Fruit fly (Drosophila melanogaster): Measurements from ENCODE around the gene Mcm3.

Mcm3 gene

DNA sequence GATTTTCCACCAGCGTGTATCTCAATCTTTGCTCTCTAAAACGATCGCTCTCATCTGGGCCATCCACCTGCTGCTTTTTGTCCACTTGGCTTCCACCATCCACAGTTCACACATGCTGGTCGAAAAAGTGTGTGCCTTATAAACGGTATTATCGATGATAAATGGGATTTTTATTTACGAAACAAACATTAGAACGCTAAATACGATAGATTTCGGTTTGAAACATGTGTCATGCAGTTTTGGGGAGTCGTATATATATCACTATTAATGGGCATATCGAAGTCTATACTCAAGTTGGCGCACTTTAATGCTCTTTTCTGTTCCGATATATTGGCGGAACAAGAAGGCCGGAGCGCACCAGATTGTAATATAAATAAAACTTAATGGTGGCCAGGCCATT, 33.4 kb downstream of the Mcm3 start (continued):
- TF ChIP-seq CG17361 (GFP tag; IDR thresholded peaks at IDR 0.05) (no peak), Aef1 (GFP tag; IDR thresholded peaks at IDR 0.05) (peak; percentile 20; the same call in 1 of the 3 replicates), ci (GFP tag; IDR thresholded peaks at IDR 0.05) (0 out of 3 replicates have a peak, but pooled peaks have one; percentile 43), gem (tag; optimal IDR thresholded peaks at IDR 0.05) (peak; percentile 33), Sox100B (GFP tag; optimal IDR thresholded peaks at IDR 0.05) (no peak), CG6765 (GFP tag; optimal IDR thresholded peaks at IDR 0.05) (no peak), HLH54F (GFP tag; optimal IDR thresholded peaks at IDR 0.05) (no peak), CG17359 (tag; optimal IDR thresholded peaks at IDR 0.05) (peak; percentile 24), fd96Cb (tag; optimal IDR thresholded peaks at IDR 0.05) (peak; percentile 0)

DNA sequence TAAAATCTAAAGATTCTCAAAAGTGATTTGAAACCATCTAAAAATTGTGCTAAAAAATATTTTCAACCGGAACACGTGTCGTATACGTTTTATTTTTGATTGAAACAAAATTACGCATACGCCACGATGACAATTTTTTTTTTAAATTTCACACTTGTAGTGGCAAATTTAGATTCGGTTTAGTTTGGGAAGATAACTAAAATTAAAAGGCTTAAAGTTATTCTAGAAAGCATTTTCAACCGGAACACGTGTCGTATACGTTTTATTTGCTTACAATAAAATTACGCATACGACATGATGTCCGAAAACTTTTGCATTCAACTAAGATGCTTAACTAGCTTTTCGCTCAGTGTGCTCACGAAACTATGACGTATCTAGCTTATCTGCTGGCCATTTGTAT, 35.2 kb downstream of the Mcm3 start:
- TF ChIP-seq vvl (GFP tag; IDR thresholded peaks at IDR 0.05), result no peak
- TF ChIP-seq lilli (GFP tag; optimal IDR thresholded peaks at IDR 0.05), result peak; percentile 10
- TF ChIP-seq CG4617 (GFP tag; optimal IDR thresholded peaks at IDR 0.05; ENCODE audit: borderline replicate concordance), result no peak
- TF ChIP-seq Hr51 (GFP tag; optimal IDR thresholded peaks at IDR 0.05), result peak in 1 of 2 experiments; percentile 24
- no peak for TF ChIP-seq CG31388 (GFP tag; optimal IDR thresholded peaks at IDR 0.05)
- TF ChIP-seq pnt (GFP tag; optimal IDR thresholded peaks at IDR 0.05), result no peak
- TF ChIP-seq CG11696 (GFP tag; IDR thresholded peaks at IDR 0.05), result no peak
- no peak for TF ChIP-seq fru (optimal IDR thresholded peaks at IDR 0.05)
- no peak for TF ChIP-seq CG43689 (GFP tag; IDR thresholded peaks at IDR 0.05)
- no peak for TF ChIP-seq onecut (GFP tag; IDR thresholded peaks at IDR 0.05)
- TF ChIP-seq Meics (GFP tag; optimal IDR thresholded peaks at IDR 0.05), result peak; percentile 38
- no peak for TF ChIP-seq Gug (GFP tag; IDR thresholded peaks at IDR 0.05)
- no peak for TF ChIP-seq CG3281 (GFP tag; optimal IDR thresholded peaks at IDR 0.05)
- TF ChIP-seq ind (GFP tag; optimal IDR thresholded peaks at IDR 0.05), result peak; percentile 17
- peak; percentile 44 for TF ChIP-seq fd102C (GFP tag; optimal IDR thresholded peaks at IDR 0.05)
- TF ChIP-seq CG10267 (tag; optimal IDR thresholded peaks at IDR 0.05), result peak; percentile 2
- no peak for TF ChIP-seq wor (GFP tag; IDR thresholded peaks at IDR 0.05)
- no peak for TF ChIP-seq seq (GFP tag; IDR thresholded peaks at IDR 0.05)
- TF ChIP-seq CG15269 (tag; optimal IDR thresholded peaks at IDR 0.05), result peak; percentile 7
- TF ChIP-seq prd (optimal IDR thresholded peaks at IDR 0.05), result no peak
- no peak for TF ChIP-seq prd (GFP tag; IDR thresholded peaks at IDR 0.05)
- peak; percentile 19 for TF ChIP-seq CG7556 (GFP tag; optimal IDR thresholded peaks at IDR 0.05)
- TF ChIP-seq psq (GFP tag; optimal IDR thresholded peaks at IDR 0.05), result no peak
- no peak for TF ChIP-seq Xbp1 (GFP tag; optimal IDR thresholded peaks at IDR 0.05)
- TF ChIP-seq Camta (GFP tag; optimal IDR thresholded peaks at IDR 0.05), result no peak
- TF ChIP-seq CG14710 (tag; optimal IDR thresholded peaks at IDR 0.05), result peak; percentile 4
- no peak for TF ChIP-seq CG2712 (tag; optimal IDR thresholded peaks at IDR 0.05)
- TF ChIP-seq CoRest (tag; optimal IDR thresholded peaks at IDR 0.05), result peak; percentile 41
- TF ChIP-seq CG11504 (tag; optimal IDR thresholded peaks at IDR 0.05), result peak; percentile 34
- no peak for TF ChIP-seq schlank (tag; optimal IDR thresholded peaks at IDR 0.05)
- no peak for TF ChIP-seq hb (GFP tag; IDR thresholded peaks at IDR 0.05; ENCODE audit: partially characterized antibody)
- TF ChIP-seq esg (GFP tag; conservative IDR thresholded peaks at IDR 0.05), result no peak
- no peak for TF ChIP-seq Spps (tag; optimal IDR thresholded peaks at IDR 0.05)
- TF ChIP-seq CG7372 (GFP tag; IDR thresholded peaks at IDR 0.05), result peak; percentile 82
- TF ChIP-seq Sox102F (GFP tag; optimal IDR thresholded peaks at IDR 0.05), result no peak
- no peak for TF ChIP-seq Max (GFP tag; optimal IDR thresholded peaks at IDR 0.05)
- peak; percentile 21 for TF ChIP-seq grau (tag; optimal IDR thresholded peaks at IDR 0.05)
- no peak for TF ChIP-seq gcm (GFP tag; optimal IDR thresholded peaks at IDR 0.05)
- no peak for TF ChIP-seq repo (GFP tag; optimal IDR thresholded peaks at IDR 0.05)
- TF ChIP-seq Hey (tag; optimal IDR thresholded peaks at IDR 0.05), result no peak
- peak; percentile 59 for TF ChIP-seq CG9727 (GFP tag; optimal IDR thresholded peaks at IDR 0.05)
- no peak for TF ChIP-seq CG12219 (GFP tag; optimal IDR thresholded peaks at IDR 0.05)
